Worm (Caenorhabditis elegans) whole organism, L2 larva: ENCODE data around the gene frpr-6.

ENCODE experiments used
- lin-13 ChIP-seq: fragments of 150-350 bp; optimal IDR thresholded peaks from 2 replicates; lab custom pipeline; 2014; ENCODE audit warnings: missing biosample characterization, missing genetic modification reagents, missing genetic modification characterization
- lin-39 ChIP-seq: fragments of 150-350 bp; optimal IDR thresholded peaks from 2 replicates; lab custom pipeline; 2014; ENCODE audit warnings: missing biosample characterization, missing genetic modification reagents, missing genetic modification characterization
- mab-5 ChIP-seq: fragments of 150-350 bp; optimal IDR thresholded peaks from 2 replicates; lab custom pipeline; 2014; ENCODE audit warnings: missing biosample characterization, missing genetic modification characterization
- peb-1 ChIP-seq: fragments of 150-350 bp; optimal IDR thresholded peaks from 2 replicates; lab custom pipeline; 2014; ENCODE audit warnings: missing biosample characterization, missing genetic modification characterization

- TF ChIP-seq mab-5 (tag; lab: Kevin White, UChicago): no peak
- no peak for TF ChIP-seq lin-13
- TF ChIP-seq peb-1 (tag; lab: Kevin White, UChicago): no peak
- no peak for TF ChIP-seq lin-39 (tag; lab: Kevin White, UChicago)
These were observed 16.7 kb downstream of the frpr-6 start for ce11 chrV:9084252-9084651.
